Worm (Caenorhabditis elegans): ENCODE results near the gene F58F9.3.

ce11 chrIV:6269346-6269745, 36.3 kb downstream of the F58F9.3 start, which contains the start of gene srv-30:
- no peak for TF ChIP-seq him-1 (tag; optimal IDR thresholded peaks at IDR 0.05)
- TF ChIP-seq W03F9.2 (tag; optimal IDR thresholded peaks at IDR 0.05): no peak

Data from whole organism, L4/young adult.